Fruit fly (Drosophila melanogaster) whole organism, embryonic: Measurements from ENCODE around the gene CG43333.
A peak's percentile ranks its signal among the peaks of the same experiment; 100 is the strongest.

Experiments used
- CG2202 ChIP-seq: fragments of 200-800 bp; sonication (Bioruptor generic); optimal IDR thresholded peaks from 2 replicates; lab custom pipeline; 2018; ENCODE audit warnings: missing biosample characterization, mild to moderate bottlenecking, missing genetic modification characterization
- CTCF ChIP-seq: fragments of 200-800 bp; sonication (Bioruptor generic); optimal IDR thresholded peaks from 2 replicates; lab custom pipeline; 2017; ENCODE audit warnings: missing biosample characterization, mild to moderate bottlenecking, missing genetic modification characterization, moderate library complexity
- Sry-δ ChIP-seq: fragments of 200-800 bp; sonication (Bioruptor generic); optimal IDR thresholded peaks from 2 replicates; lab custom pipeline; 2016; ENCODE audit warnings: missing biosample characterization, missing genetic modification characterization
- psq ChIP-seq: fragments of 200-800 bp; sonication (Bioruptor generic); optimal IDR thresholded peaks from 2 replicates; lab custom pipeline; 2017; ENCODE audit warnings: missing biosample characterization, missing genetic modification characterization
- shn ChIP-seq: fragments of 200-800 bp; sonication (Bioruptor generic); optimal IDR thresholded peaks from 3 replicates; lab custom pipeline; 2016; ENCODE audit warnings: missing biosample characterization, missing genetic modification characterization

DNA sequence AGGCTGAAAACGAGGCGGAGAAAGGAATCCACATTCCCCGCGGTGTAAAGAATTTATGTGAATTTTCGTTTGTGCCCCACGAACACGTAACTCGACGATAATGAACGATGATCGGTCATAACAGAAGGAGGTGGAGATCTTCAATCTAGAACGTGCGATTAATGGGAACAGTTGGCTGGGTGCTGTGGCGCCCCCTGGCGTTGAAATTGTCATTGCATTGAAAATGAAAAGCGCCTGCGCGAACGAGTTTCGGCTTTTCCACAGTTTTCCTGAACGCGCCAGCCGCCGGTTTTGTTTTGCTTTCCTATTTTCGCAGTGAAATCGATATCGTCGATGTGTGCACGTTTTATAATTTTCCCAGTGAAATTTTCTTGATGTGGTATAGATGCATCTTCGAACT, 30.9 kb upstream of the CG43333 start:
- TF ChIP-seq CTCF (GFP tag; lab: Kevin White, UChicago): peak; percentile 90
- TF ChIP-seq psq (GFP tag; lab: Kevin White, UChicago): no peak
- no peak for TF ChIP-seq shn (GFP tag; lab: Kevin White, UChicago)
- TF ChIP-seq CG2202 (tag; lab: Kevin White, UChicago): no peak
- no peak for TF ChIP-seq Sry-δ (GFP tag; lab: Kevin White, UChicago)
